Fruit fly (Drosophila melanogaster): ENCODE data around the gene Ip259.

Ip259 gene

DNA sequence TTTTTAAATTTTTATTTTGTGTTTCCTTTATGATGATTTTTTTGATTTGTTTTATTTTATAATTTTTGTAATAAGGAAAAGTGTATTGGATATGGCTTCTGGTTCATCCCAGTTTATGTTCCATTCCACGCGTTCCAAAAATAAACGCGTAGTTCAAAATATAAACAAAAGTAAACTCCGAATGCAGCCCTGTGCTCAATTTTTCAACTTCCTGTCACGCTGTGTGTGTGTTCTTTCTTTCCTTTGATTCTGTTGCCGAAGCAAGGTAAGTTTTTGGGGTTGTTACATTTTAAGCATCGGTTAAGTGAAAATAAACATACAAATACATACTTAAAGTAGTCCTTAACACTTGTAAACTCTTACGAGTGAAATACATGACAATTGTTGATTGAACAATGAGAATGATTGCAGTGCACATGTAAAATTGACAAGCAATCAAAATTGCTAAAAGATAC is at the start of gene Ip259, which contains the start of gene RpS27A (continued):
- TF ChIP-seq hbn (GFP tag; IDR thresholded peaks at IDR 0.05; ENCODE audit: partially characterized antibody) (no peak), Rx (GFP tag; IDR thresholded peaks at IDR 0.05) (no peak; the same call in 1 of the 2 replicates), Lim3 (GFP tag; IDR thresholded peaks at IDR 0.05) (no peak), CG15514 (GFP tag; optimal IDR thresholded peaks at IDR 0.05) (peak; percentile 92), CG34376 (GFP tag; optimal IDR thresholded peaks at IDR 0.05) (peak; percentile 90), Nf-YB (GFP tag; optimal IDR thresholded peaks at IDR 0.05) (peak; percentile 58), CG4707 (GFP tag; optimal IDR thresholded peaks at IDR 0.05) (peak; percentile 79), pfk (GFP tag; optimal IDR thresholded peaks at IDR 0.05) (peak; percentile 96), CG2199 (GFP tag; IDR thresholded peaks at IDR 0.05) (no peak), CG11560 (tag; IDR thresholded peaks at IDR 0.05) (no peak), corto (GFP tag; optimal IDR thresholded peaks at IDR 0.05) (no peak), CG4424 (GFP tag; optimal IDR thresholded peaks at IDR 0.05) (peak; percentile 70), CG8359 (GFP tag; optimal IDR thresholded peaks at IDR 0.05; ENCODE audit: borderline replicate concordance) (peak; percentile 60), hth (optimal IDR thresholded peaks at IDR 0.05) (no peak), Lhr (GFP tag; optimal IDR thresholded peaks at IDR 0.05) (peak; percentile 74), gsb (GFP tag; IDR thresholded peaks at IDR 0.05) (peak; percentile 40), insv (GFP tag; optimal IDR thresholded peaks at IDR 0.05) (peak in 1 of 2 experiments; percentile 62), Ada2b (GFP tag; IDR thresholded peaks at IDR 0.05) (no peak; the same call in 1 of the 2 replicates), CG3065 (GFP tag; optimal IDR thresholded peaks at IDR 0.05) (peak; percentile 61), ato (GFP tag; IDR thresholded peaks at IDR 0.05; ENCODE audit: partially characterized antibody) (no peak), dpn (GFP tag; optimal IDR thresholded peaks at IDR 0.05) (peak; percentile 30 to 82), lov (optimal IDR thresholded peaks at IDR 0.05) (no peak), lov (GFP tag; IDR thresholded peaks at IDR 0.05) (peak; percentile 93), CG12236 (GFP tag; optimal IDR thresholded peaks at IDR 0.05) (peak; percentile 9), kni (GFP tag; optimal IDR thresholded peaks at IDR 0.05) (no peak), sd (tag; optimal IDR thresholded peaks at IDR 0.05) (no peak), bbx (GFP tag; IDR thresholded peaks at IDR 0.05; ENCODE audit: partially characterized antibody) (peak; percentile 34; the same call in 1 of the 2 replicates), CG15696 (tag; optimal IDR thresholded peaks at IDR 0.05) (peak; percentile 42), grn (GFP tag; optimal IDR thresholded peaks at IDR 0.05) (no peak), ems (GFP tag; optimal IDR thresholded peaks at IDR 0.05) (peak; percentile 21), tio (GFP tag; optimal IDR thresholded peaks at IDR 0.05) (peak; percentile 71), HLH54F (GFP tag; optimal IDR thresholded peaks at IDR 0.05) (peak; percentile 58), CG8290 (GFP tag; optimal IDR thresholded peaks at IDR 0.05) (peak; percentile 74), CG8290 (tag; optimal IDR thresholded peaks at IDR 0.05) (peak in 1 of 2 experiments; percentile 63), CG10959 (GFP tag; IDR thresholded peaks at IDR 0.05) (peak; percentile 41; the same call in 1 of the 2 replicates), CG30020 (tag; optimal IDR thresholded peaks at IDR 0.05) (peak; percentile 99), Bteb2 (GFP tag; optimal IDR thresholded peaks at IDR 0.05) (peak; percentile 55), CG17829 (tag; optimal IDR thresholded peaks at IDR 0.05) (peak; percentile 46), CG9932 (GFP tag; IDR thresholded peaks at IDR 0.05) (no peak), dysf (GFP tag; IDR thresholded peaks at IDR 0.05) (peak; percentile 77; the same call in 1 of the 3 replicates), CG1792 (GFP tag; optimal IDR thresholded peaks at IDR 0.05) (peak; percentile 15), CG1529 (GFP tag; optimal IDR thresholded peaks at IDR 0.05) (peak; percentile 55), dan (GFP tag; IDR thresholded peaks at IDR 0.05) (no peak), peb (GFP tag; IDR thresholded peaks at IDR 0.05) (no peak; the same call in 1 of the 2 replicates), Dref (GFP tag; IDR thresholded peaks at IDR 0.05) (peak; percentile 57), CkIIα-i1 (GFP tag; IDR thresholded peaks at IDR 0.05) (no peak), Camta (GFP tag; optimal IDR thresholded peaks at IDR 0.05) (peak; percentile 81), MESR4 (GFP tag; optimal IDR thresholded peaks at IDR 0.05) (peak; percentile 100), zf30C (GFP tag; optimal IDR thresholded peaks at IDR 0.05) (no peak), Tbp (GFP tag; optimal IDR thresholded peaks at IDR 0.05) (no peak), repo (GFP tag; optimal IDR thresholded peaks at IDR 0.05) (peak; percentile 39)
